Fruit fly (Drosophila melanogaster): Measurements from ENCODE around the gene Arp6.
A peak's percentile ranks its signal among the peaks of the same experiment; 100 is the strongest.

The Arp6 gene

DNA sequence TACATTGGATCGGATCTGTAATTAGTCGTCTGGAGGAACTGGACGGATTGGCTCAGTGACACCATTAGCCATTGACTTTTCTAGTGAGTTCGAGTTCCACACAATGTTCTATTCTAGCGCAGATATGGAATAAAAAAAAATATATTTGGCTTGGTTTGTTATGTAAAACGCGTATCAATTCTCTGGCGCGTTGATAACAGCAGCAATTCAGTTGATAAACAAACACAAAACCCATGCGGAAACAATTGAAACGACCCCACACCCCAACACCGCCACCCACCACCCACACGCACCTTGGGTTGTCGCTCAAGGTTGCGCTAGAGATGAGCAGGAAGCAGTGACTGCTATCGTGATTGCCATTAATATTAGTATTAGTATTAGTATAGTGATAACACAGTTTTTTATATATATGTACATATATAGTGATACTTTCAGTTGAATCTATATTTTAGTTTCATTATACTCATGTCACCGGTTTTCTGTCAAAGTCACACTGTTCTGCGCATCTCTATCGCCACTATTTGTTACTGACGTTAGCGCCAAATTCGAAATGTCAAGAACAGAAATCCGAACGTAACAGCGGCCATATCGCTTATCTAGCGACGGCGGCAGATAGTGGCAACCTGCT is 39.2 kb downstream of the Arp6 start:
- peak; percentile 73 for TF ChIP-seq tj (GFP tag; optimal IDR thresholded peaks at IDR 0.05)
- TF ChIP-seq pad (GFP tag; optimal IDR thresholded peaks at IDR 0.05), result peak; percentile 83
- TF ChIP-seq CG12768 (GFP tag; optimal IDR thresholded peaks at IDR 0.05), result peak; percentile 73
- peak; percentile 85 for TF ChIP-seq CG7045 (GFP tag; optimal IDR thresholded peaks at IDR 0.05)
- TF ChIP-seq Crg-1 (GFP tag; optimal IDR thresholded peaks at IDR 0.05), result peak; percentile 75
- TF ChIP-seq CG11617 (GFP tag; optimal IDR thresholded peaks at IDR 0.05), result peak; percentile 91
- TF ChIP-seq Hr96 (GFP tag; optimal IDR thresholded peaks at IDR 0.05), result no peak
- no peak for TF ChIP-seq cnc (optimal IDR thresholded peaks at IDR 0.05)
- TF ChIP-seq cic (GFP tag; optimal IDR thresholded peaks at IDR 0.05), result peak; percentile 80
- TF ChIP-seq CG1620 (GFP tag; optimal IDR thresholded peaks at IDR 0.05), result peak; percentile 81
- no peak for TF ChIP-seq toe (GFP tag; optimal IDR thresholded peaks at IDR 0.05)
- no peak for TF ChIP-seq kay (GFP tag; ENCODE audit: borderline replicate concordance)
- TF ChIP-seq Mnt (GFP tag; optimal IDR thresholded peaks at IDR 0.05), result peak; percentile 91
- TF ChIP-seq CG14711 (tag; optimal IDR thresholded peaks at IDR 0.05), result peak; percentile 95
- peak; percentile 96 for TF ChIP-seq CG7101 (tag; optimal IDR thresholded peaks at IDR 0.05)
- peak; percentile 61 for TF ChIP-seq CG5204 (GFP tag; optimal IDR thresholded peaks at IDR 0.05)
- TF ChIP-seq Clk (GFP tag; optimal IDR thresholded peaks at IDR 0.05), result peak; percentile 59
- TF ChIP-seq CG33017 (tag; optimal IDR thresholded peaks at IDR 0.05), result peak; percentile 90
- TF ChIP-seq bab1 (GFP tag; optimal IDR thresholded peaks at IDR 0.05), result peak; percentile 96
- TF ChIP-seq ovo (GFP tag; optimal IDR thresholded peaks at IDR 0.05), result peak; percentile 76

DNA sequence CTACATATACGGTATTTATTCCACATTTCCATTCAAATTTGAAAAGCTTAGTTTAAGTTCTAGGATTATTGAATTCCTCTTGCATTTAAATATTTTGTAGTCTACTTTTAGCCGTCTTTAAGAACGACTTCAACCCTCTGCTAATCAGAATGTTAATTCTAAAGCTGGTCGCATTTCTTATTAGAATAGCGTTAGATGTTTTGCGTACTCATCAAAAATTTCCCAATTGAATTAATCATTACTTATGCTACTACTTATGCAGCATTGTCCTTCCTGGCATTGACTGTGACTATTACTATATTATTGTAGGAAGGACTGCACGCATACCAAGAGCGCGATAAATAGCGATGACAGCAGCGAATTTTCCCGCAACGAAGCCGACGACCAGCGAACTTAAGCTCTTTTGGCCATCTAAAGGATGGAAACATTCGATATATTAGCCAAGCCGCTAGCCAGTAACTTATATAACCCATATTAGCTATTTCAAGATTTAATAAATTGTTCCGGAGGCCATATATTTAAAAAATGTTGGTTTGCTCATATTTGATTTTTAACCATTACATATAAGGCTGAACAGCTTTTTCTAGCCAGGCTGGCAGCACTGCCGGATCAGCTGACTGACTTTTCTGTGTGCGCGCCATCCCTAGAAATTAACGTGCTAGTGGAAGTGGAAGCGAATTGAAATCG is 39.9 kb downstream of the Arp6 start, which contains the start of gene CG8128:
CG8128 (plus strand) TSS at position 641 of the 687 bp plus-strand sequence.
- TF ChIP-seq Mnt (GFP tag; optimal IDR thresholded peaks at IDR 0.05), result no peak
- TF ChIP-seq CG33017 (tag; optimal IDR thresholded peaks at IDR 0.05), result no peak
- TF ChIP-seq Hr96 (GFP tag; optimal IDR thresholded peaks at IDR 0.05), result no peak
- peak; percentile 16 for TF ChIP-seq ovo (GFP tag; optimal IDR thresholded peaks at IDR 0.05)
- TF ChIP-seq cnc (optimal IDR thresholded peaks at IDR 0.05), result no peak
- TF ChIP-seq CG7101 (tag; optimal IDR thresholded peaks at IDR 0.05), result no peak
- no peak for TF ChIP-seq CG12768 (GFP tag; optimal IDR thresholded peaks at IDR 0.05)
- no peak for TF ChIP-seq bab1 (GFP tag; optimal IDR thresholded peaks at IDR 0.05)
- no peak for TF ChIP-seq CG14711 (tag; optimal IDR thresholded peaks at IDR 0.05)
- TF ChIP-seq Crg-1 (GFP tag; optimal IDR thresholded peaks at IDR 0.05), result no peak
- no peak for TF ChIP-seq kay (GFP tag; ENCODE audit: borderline replicate concordance)
- no peak for TF ChIP-seq pad (GFP tag; optimal IDR thresholded peaks at IDR 0.05)
- TF ChIP-seq tj (GFP tag; optimal IDR thresholded peaks at IDR 0.05), result peak; percentile 57
- TF ChIP-seq Clk (GFP tag; optimal IDR thresholded peaks at IDR 0.05), result no peak
- TF ChIP-seq CG7045 (GFP tag; optimal IDR thresholded peaks at IDR 0.05), result no peak
- peak; percentile 57 for TF ChIP-seq toe (GFP tag; optimal IDR thresholded peaks at IDR 0.05)
- no peak for TF ChIP-seq cic (GFP tag; optimal IDR thresholded peaks at IDR 0.05)
- TF ChIP-seq CG5204 (GFP tag; optimal IDR thresholded peaks at IDR 0.05), result peak; percentile 33
- TF ChIP-seq CG11617 (GFP tag; optimal IDR thresholded peaks at IDR 0.05), result no peak
- peak; percentile 35 for TF ChIP-seq CG1620 (GFP tag; optimal IDR thresholded peaks at IDR 0.05)

DNA sequence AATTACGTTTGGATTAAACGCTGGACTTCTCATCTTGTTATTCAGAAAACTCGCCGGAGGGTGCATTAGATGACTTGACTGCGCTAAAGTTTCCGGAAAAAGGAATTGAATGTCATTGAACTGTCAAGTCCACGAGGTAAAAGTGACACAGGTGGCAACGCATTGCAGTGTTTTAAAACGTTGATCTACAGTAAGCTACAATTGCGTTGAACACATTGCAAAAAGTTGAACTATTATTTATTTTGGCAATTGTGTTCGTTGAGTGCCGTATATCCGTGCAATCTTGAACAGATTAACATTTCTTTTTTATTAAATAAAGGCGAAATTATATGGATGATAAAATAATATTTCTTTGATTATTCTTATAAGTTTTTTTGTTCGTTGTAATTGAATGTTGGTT is 48.2 kb downstream of the Arp6 start, which contains the start of gene CG15599:
CG15599 (minus strand) TSS at position 101 of the 400 bp plus-strand sequence.
- no peak for TF ChIP-seq bab1 (GFP tag; optimal IDR thresholded peaks at IDR 0.05)
- TF ChIP-seq Clk (GFP tag; optimal IDR thresholded peaks at IDR 0.05), result no peak
- no peak for TF ChIP-seq ovo (GFP tag; optimal IDR thresholded peaks at IDR 0.05)
- no peak for TF ChIP-seq CG33017 (tag; optimal IDR thresholded peaks at IDR 0.05)
- no peak for TF ChIP-seq Crg-1 (GFP tag; optimal IDR thresholded peaks at IDR 0.05)
- no peak for TF ChIP-seq CG12768 (GFP tag; optimal IDR thresholded peaks at IDR 0.05)
- TF ChIP-seq cic (GFP tag; optimal IDR thresholded peaks at IDR 0.05), result no peak
- TF ChIP-seq CG7045 (GFP tag; optimal IDR thresholded peaks at IDR 0.05), result no peak
- TF ChIP-seq CG1620 (GFP tag; optimal IDR thresholded peaks at IDR 0.05), result no peak
- no peak for TF ChIP-seq cnc (optimal IDR thresholded peaks at IDR 0.05)
- TF ChIP-seq CG5204 (GFP tag; optimal IDR thresholded peaks at IDR 0.05), result no peak
- no peak for TF ChIP-seq Hr96 (GFP tag; optimal IDR thresholded peaks at IDR 0.05)
- TF ChIP-seq toe (GFP tag; optimal IDR thresholded peaks at IDR 0.05), result no peak
- no peak for TF ChIP-seq kay (GFP tag; ENCODE audit: borderline replicate concordance)
